Worm (Caenorhabditis elegans) whole organism, L4 larva: ENCODE data around the gene T26H8.4.

Experiments
- F49E8.2 ChIP-seq: sonication (generic microtip); optimal IDR thresholded peaks from 2 replicates; lab custom pipeline; 2016; ENCODE audit warnings: missing compliant biosample characterization, mild to moderate bottlenecking, missing genetic modification characterization, borderline replicate concordance
- T20F7.1 ChIP-seq: fragments of 200-800 bp; sonication (Bioruptor generic); optimal IDR thresholded peaks from 2 replicates; lab custom pipeline; 2018; ENCODE audit warnings: mild to moderate bottlenecking, missing genetic modification characterization, missing compliant biosample characterization
- Y48G9A.11 ChIP-seq: fragments of 200-800 bp; sonication (Bioruptor generic); IDR thresholded peaks from 2 replicates; pipeline ENCODE4 v1.3.6; 2022; ENCODE audit warnings: missing genetic modification reagents, missing genetic modification characterization, missing compliant biosample characterization
- Y75B8A.6 ChIP-seq: fragments of 200-800 bp; sonication (Bioruptor generic); IDR thresholded peaks from 2 replicates; pipeline ENCODE4 v1.3.6; 2022; ENCODE audit warnings: missing genetic modification reagents, missing genetic modification characterization, missing compliant biosample characterization
- ZK546.5 ChIP-seq, 2 experiments: sonication (generic microtip); optimal IDR thresholded peaks; 2 replicates each; lab custom pipeline; 2017; ENCODE audit warnings: missing biosample characterization in 2 of 2, missing genetic modification characterization in 2 of 2
- aha-1 ChIP-seq: fragments of 150-350 bp; peaks from one replicate; lab custom pipeline; 2014; ENCODE audit warnings: missing biosample characterization, missing genetic modification characterization
- ceh-20 ChIP-seq: fragments of 200-800 bp; sonication (Bioruptor generic); IDR thresholded peaks from 2 replicates; pipeline ENCODE4 v1.3.6; 2022; ENCODE audit warnings: missing genetic modification reagents, missing genetic modification characterization, missing compliant biosample characterization
- ces-1 ChIP-seq: fragments of 150-350 bp; sonication (generic microtip); optimal IDR thresholded peaks from 4 replicates; lab custom pipeline; 2014; ENCODE audit warnings: missing biosample characterization, missing genetic modification reagents, missing genetic modification characterization
- cey-2 ChIP-seq: sonication (generic microtip); optimal IDR thresholded peaks from 3 replicates; lab custom pipeline; 2017; ENCODE audit warnings: missing genetic modification characterization, mild to moderate bottlenecking, missing compliant biosample characterization, antibody characterized with exemption, borderline replicate concordance; ENCODE audit not compliant: insufficient read depth
- ctbp-1 ChIP-seq: fragments of 200-800 bp; sonication (Bioruptor generic); IDR thresholded peaks from 2 replicates; pipeline ENCODE4 v1.3.6; 2022; ENCODE audit warnings: missing genetic modification reagents, missing genetic modification characterization, missing compliant biosample characterization
- daf-16 ChIP-seq, 3 experiments: sonication (generic microtip); optimal IDR thresholded peaks; 2 replicates each; lab custom pipeline; 2016 to 2017; ENCODE audit warnings: missing genetic modification characterization in 3 of 3, missing genetic modification reagents in 3 of 3, mild to moderate bottlenecking in 2 of 3, missing compliant biosample characterization in 2 of 3, missing biosample characterization in 1 of 3, moderate library complexity in 1 of 3
- daf-19 ChIP-seq: fragments of 200-800 bp; sonication (Bioruptor generic); conservative IDR thresholded peaks from 2 replicates; pipeline ENCODE4 v1.3.6; 2022; ENCODE audit warnings: missing genetic modification characterization, missing compliant biosample characterization
- daf-8 ChIP-seq: fragments of 200-800 bp; sonication (Bioruptor generic); IDR thresholded peaks from 2 replicates; pipeline ENCODE4 v1.3.6; 2022; ENCODE audit warnings: missing genetic modification characterization, missing compliant biosample characterization
- dmd-8 ChIP-seq: fragments of 200-800 bp; sonication (Bioruptor generic); IDR thresholded peaks from 2 replicates; pipeline ENCODE4 v1.3.6; 2022; ENCODE audit warnings: missing genetic modification characterization, missing compliant biosample characterization
- duxl-1 ChIP-seq: sonication (generic microtip); optimal IDR thresholded peaks from 2 replicates; lab custom pipeline; 2016; ENCODE audit warnings: mild to moderate bottlenecking, missing genetic modification characterization, moderate library complexity, missing compliant biosample characterization; ENCODE audit not compliant: poor library complexity
- hlh-11 ChIP-seq: fragments of 200-800 bp; sonication (Bioruptor generic); optimal IDR thresholded peaks from 2 replicates; lab custom pipeline; 2018; ENCODE audit warnings: mild to moderate bottlenecking, missing genetic modification characterization, missing compliant biosample characterization
- hlh-30 ChIP-seq: sonication (generic microtip); optimal IDR thresholded peaks from 2 replicates; lab custom pipeline; 2017; ENCODE audit warnings: antibody characterized with exemption, mild to moderate bottlenecking, missing genetic modification characterization, missing compliant biosample characterization; ENCODE audit not compliant: insufficient read depth
- jun-1 ChIP-seq: fragments of 150-350 bp; optimal IDR thresholded peaks from 2 replicates; lab custom pipeline; 2014; ENCODE audit warnings: missing biosample characterization, missing genetic modification reagents, missing genetic modification characterization
- lin-13 ChIP-seq: fragments of 150-350 bp; optimal IDR thresholded peaks from 2 replicates; lab custom pipeline; 2014; ENCODE audit warnings: missing biosample characterization, missing genetic modification reagents, missing genetic modification characterization
- lin-29 ChIP-seq: fragments of 200-800 bp; sonication (Bioruptor generic); IDR thresholded peaks from 2 replicates; pipeline ENCODE4 v1.3.6; 2022; ENCODE audit warnings: missing genetic modification reagents, missing genetic modification characterization, missing compliant biosample characterization
- lin-38 ChIP-seq: fragments of 200-800 bp; sonication (Bioruptor generic); IDR thresholded peaks from 2 replicates; pipeline ENCODE4 v1.3.6; 2022; ENCODE audit warnings: missing genetic modification reagents, missing genetic modification characterization, missing compliant biosample characterization
- lsy-2 ChIP-seq, 2 experiments: fragments of 150-350 bp in 1 of 2; sonication (generic microtip) in 1 of 2; optimal IDR thresholded peaks; 2 replicates each; lab custom pipeline; 2014 to 2017; ENCODE audit warnings: missing biosample characterization in 2 of 2, missing genetic modification characterization in 2 of 2
- madf-5 ChIP-seq, 2 experiments: fragments of 200-800 bp; sonication (Bioruptor generic); IDR thresholded peaks; 2 replicates each; pipeline ENCODE4 v1.3.6; 2022; ENCODE audit warnings: missing compliant biosample characterization in 2 of 2, missing genetic modification characterization in 2 of 2
- nhr-102 ChIP-seq: sonication (generic microtip); optimal IDR thresholded peaks from 2 replicates; lab custom pipeline; 2016; ENCODE audit warnings: mild to moderate bottlenecking, missing genetic modification characterization, moderate library complexity, missing compliant biosample characterization
- nhr-11 ChIP-seq: fragments of 150-350 bp; optimal IDR thresholded peaks from 2 replicates; lab custom pipeline; 2014; ENCODE audit warnings: missing biosample characterization, missing genetic modification characterization
- nhr-237 ChIP-seq: sonication (generic microtip); optimal IDR thresholded peaks from 2 replicates; lab custom pipeline; 2017; ENCODE audit warnings: missing biosample characterization, missing genetic modification characterization
- nhr-25 ChIP-seq: sonication (generic microtip); optimal IDR thresholded peaks from 2 replicates; lab custom pipeline; 2017; ENCODE audit warnings: missing genetic modification characterization, mild to moderate bottlenecking, missing compliant biosample characterization, antibody characterized with exemption, moderate library complexity, borderline replicate concordance; ENCODE audit not compliant: insufficient read depth
- nhr-42 ChIP-seq: fragments of 200-800 bp; sonication (Bioruptor generic); IDR thresholded peaks from 2 replicates; pipeline ENCODE4 v1.3.6; 2022; ENCODE audit warnings: missing genetic modification characterization, missing compliant biosample characterization
- pha-4 ChIP-seq, 2 experiments: fragments of 150-350 bp in 1 of 2; fragments of 200-800 bp in 1 of 2; sonication (Bioruptor generic) in 1 of 2; IDR thresholded peaks in 1 of 2; optimal IDR thresholded peaks in 1 of 2; 2 replicates each; pipeline versions ENCODE4 v1.3.6 to Lab custom; 2014 to 2022; ENCODE audit warnings: missing genetic modification characterization in 2 of 2, missing genetic modification reagents in 2 of 2, missing biosample characterization in 1 of 2, missing compliant biosample characterization in 1 of 2
- pqm-1 ChIP-seq: sonication (generic microtip); optimal IDR thresholded peaks from 2 replicates; lab custom pipeline; 2017; ENCODE audit warnings: missing biosample characterization, missing genetic modification characterization
- rbr-2 ChIP-seq: sonication (generic microtip); optimal IDR thresholded peaks from 2 replicates; lab custom pipeline; 2016; ENCODE audit warnings: missing genotype, missing genetic modification characterization, missing compliant biosample characterization
- tra-1 ChIP-seq: fragments of 200-800 bp; sonication (Bioruptor generic); IDR thresholded peaks from 2 replicates; pipeline ENCODE4 v1.3.6; 2022; ENCODE audit warnings: missing genetic modification reagents, missing genetic modification characterization, missing compliant biosample characterization
- unc-39 ChIP-seq: sonication (generic microtip); optimal IDR thresholded peaks from 2 replicates; lab custom pipeline; 2017; ENCODE audit warnings: missing biosample characterization, missing genetic modification characterization
- unc-62 ChIP-seq, 3 experiments: fragments of 150-350 bp in 1 of 3; sonication (generic microtip); optimal IDR thresholded peaks in 2 of 3; peaks in 1 of 3; 1 replicate in 1 of 3; 2 replicates in 2 of 3; lab custom pipeline; 2014 to 2017; ENCODE audit warnings: missing biosample characterization in 3 of 3, missing genetic modification characterization in 3 of 3, missing genetic modification reagents in 3 of 3, missing genotype in 1 of 3
- vab-7 ChIP-seq: fragments of 200-800 bp; sonication (Bioruptor generic); IDR thresholded peaks from 2 replicates; pipeline ENCODE4 v1.3.6; 2022; ENCODE audit warnings: missing genetic modification reagents, missing genetic modification characterization, missing compliant biosample characterization
- zip-11 ChIP-seq: fragments of 200-800 bp; sonication (Bioruptor generic); IDR thresholded peaks from 2 replicates; pipeline ENCODE4 v1.3.6; 2022; ENCODE audit warnings: missing genetic modification characterization, missing compliant biosample characterization
- zip-2 ChIP-seq: fragments of 150-350 bp; optimal IDR thresholded peaks from 2 replicates; lab custom pipeline; 2014; ENCODE audit warnings: missing biosample characterization, missing genetic modification characterization
- ztf-11 ChIP-seq: fragments of 150-350 bp; optimal IDR thresholded peaks from 2 replicates; lab custom pipeline; 2014; ENCODE audit warnings: missing biosample characterization, missing genetic modification characterization

The T26H8.4 gene

ce11 chrV:15281279-15281949 is 25.2 kb downstream of the T26H8.4 start, which contains the start of the genes srw-19 and srx-51:
Gene srw-19 (minus strand): TSS chrV:15281379.
Gene srx-51 (plus strand): TSS chrV:15281899.
- no peak for TF ChIP-seq jun-1 (tag; lab: Kevin White, UChicago)
- no peak for TF ChIP-seq zip-2 (tag; lab: Kevin White, UChicago)
- TF ChIP-seq lsy-2 (tag; optimal IDR thresholded peaks at IDR 0.05; lab: Kevin White, UChicago) = no peak
- no peak for TF ChIP-seq nhr-25 (tag; lab: Kevin White, UChicago)
- no peak for TF ChIP-seq ZK546.5 (tag; optimal IDR thresholded peaks at IDR 0.05; lab: Kevin White, UChicago)
- TF ChIP-seq pha-4 (GFP tag; IDR thresholded peaks at IDR 0.05; lab: Robert Waterston, UW) = no peak
- TF ChIP-seq pha-4 (tag; optimal IDR thresholded peaks at IDR 0.05; lab: Kevin White, UChicago) = no peak
- TF ChIP-seq pqm-1 = no peak
- TF ChIP-seq nhr-237 = no peak

- TF ChIP-seq hlh-11 (tag; lab: Kevin White, UChicago) (no peak), nhr-11 (tag; lab: Kevin White, UChicago) (peak; percentile 19)
These were observed 29.7 kb downstream of the T26H8.4 start, which contains the start of gene srw-17 for ce11 chrV:15276915-15277314. Gene srw-17 (minus strand): TSS chrV:15277015.

- TF ChIP-seq hlh-30 (tag; lab: Kevin White, UChicago) (no peak), daf-8 (GFP tag; lab: Robert Waterston, UW) (no peak), T20F7.1 (GFP tag; lab: Kevin White, UChicago) (no peak), ztf-11 (no peak), zip-2 (tag; lab: Kevin White, UChicago) (no peak), ceh-20 (GFP tag; lab: Robert Waterston, UW) (no peak), daf-19 (GFP tag; lab: Robert Waterston, UW) (no peak), F49E8.2 (tag; lab: Kevin White, UChicago) (no peak), duxl-1 (tag; lab: Kevin White, UChicago) (no peak), daf-16 (GFP tag; optimal IDR thresholded peaks at IDR 0.05; lab: Kevin White, UChicago) (no peak), daf-16 (tag; optimal IDR thresholded peaks at IDR 0.05; lab: Kevin White, UChicago) (no peak)
- TF ChIP-seq, all 104 proteins: peak for 0
These were observed 31.9 kb downstream of the T26H8.4 start, which contains the start of gene srw-16 for ce11 chrV:15274757-15275156. Gene srw-16 (minus strand): TSS chrV:15274857.

ce11 chrV:15272263-15272662 is 34.4 kb downstream of the T26H8.4 start, which contains the start of gene T10H4.4:
Gene T10H4.4 (minus strand): TSS chrV:15272363.
- no peak for TF ChIP-seq madf-5 (GFP tag; IDR thresholded peaks at IDR 0.05; lab: Robert Waterston, UW)
- TF ChIP-seq aha-1 (tag; lab: Kevin White, UChicago) = peak; percentile 65
- no peak for TF ChIP-seq ctbp-1 (GFP tag; lab: Robert Waterston, UW)
- TF ChIP-seq, all 104 proteins: peak for 1

- TF ChIP-seq unc-39 (tag; lab: Kevin White, UChicago) (no peak), unc-62 (GFP tag; optimal IDR thresholded peaks at IDR 0.05 in 1 of 2; lab: Kevin White, UChicago) (peak in 1 of 2 experiments; percentile 56), unc-62 (tag; optimal IDR thresholded peaks at IDR 0.05; lab: Kevin White, UChicago) (no peak), nhr-42 (GFP tag; lab: Robert Waterston, UW) (no peak)
- TF ChIP-seq, all 104 proteins: peak for 1
These were observed 38.3 kb downstream of the T26H8.4 start, which contains the start of gene srw-22 for ce11 chrV:15268302-15268701. Gene srw-22 (plus strand): TSS chrV:15268602.

ce11 chrV:15267405-15267804 is 39.2 kb downstream of the T26H8.4 start, which contains the start of gene T10H4.13:
Gene T10H4.13 (minus strand): TSS chrV:15267505.
- no peak for TF ChIP-seq hlh-11 (tag; lab: Kevin White, UChicago)
- TF ChIP-seq lin-29 (GFP tag; lab: Robert Waterston, UW) = no peak
- TF ChIP-seq nhr-102 (tag; lab: Kevin White, UChicago) = no peak
- TF ChIP-seq nhr-237 = no peak
- TF ChIP-seq tra-1 (GFP tag; lab: Robert Waterston, UW) = no peak
- no peak for TF ChIP-seq vab-7 (GFP tag; lab: Robert Waterston, UW)
- no peak for TF ChIP-seq Y75B8A.6 (GFP tag; lab: Robert Waterston, UW)
- no peak for TF ChIP-seq lin-38 (GFP tag; lab: Robert Waterston, UW)
- TF ChIP-seq cey-2 (tag; lab: Kevin White, UChicago) = no peak
- no peak for TF ChIP-seq rbr-2 (tag; lab: Kevin White, UChicago)
- no peak for TF ChIP-seq ces-1 (GFP tag; lab: Kevin White, UChicago)
- no peak for TF ChIP-seq dmd-8 (GFP tag; lab: Robert Waterston, UW)
- no peak for TF ChIP-seq zip-11
- TF ChIP-seq lin-13 = no peak
- TF ChIP-seq Y48G9A.11 (GFP tag; lab: Robert Waterston, UW) = no peak
- TF ChIP-seq, all 104 proteins: peak for 0
